Fruit fly (Drosophila melanogaster): ENCODE measurements around the gene alpha-Man-Ib.

alpha-Man-Ib gene

dm6 chr3R:29089662-29090007, 23.0 kb downstream of the alpha-Man-Ib start (continued):
- TF ChIP-seq Pdp1 (GFP tag; optimal IDR thresholded peaks at IDR 0.05) = peak in 1 of 2 experiments; percentile 4
- TF ChIP-seq CkIIα-i1 (GFP tag; IDR thresholded peaks at IDR 0.05) = no peak
- TF ChIP-seq CG12744 (GFP tag; optimal IDR thresholded peaks at IDR 0.05) = no peak
- no peak for TF ChIP-seq lov (optimal IDR thresholded peaks at IDR 0.05)
- no peak for TF ChIP-seq lov (GFP tag; IDR thresholded peaks at IDR 0.05)
- no peak for TF ChIP-seq ci (GFP tag; IDR thresholded peaks at IDR 0.05)
- no peak for TF ChIP-seq mam (GFP tag; optimal IDR thresholded peaks at IDR 0.05)
- no peak for TF ChIP-seq slp2 (GFP tag; optimal IDR thresholded peaks at IDR 0.05)
- TF ChIP-seq nau (GFP tag; optimal IDR thresholded peaks at IDR 0.05) = peak; percentile 62
- TF ChIP-seq HLH4C (GFP tag; IDR thresholded peaks at IDR 0.05; ENCODE audit: partially characterized antibody) = no peak
- TF ChIP-seq tin (GFP tag; optimal IDR thresholded peaks at IDR 0.05) = peak; percentile 55
- TF ChIP-seq CG33557 (GFP tag; optimal IDR thresholded peaks at IDR 0.05) = no peak
- no peak for TF ChIP-seq cg (GFP tag; optimal IDR thresholded peaks at IDR 0.05)
- peak; percentile 75 for TF ChIP-seq CG18599 (GFP tag; optimal IDR thresholded peaks at IDR 0.05)
- TF ChIP-seq ase (GFP tag; IDR thresholded peaks at IDR 0.05) = no peak
- TF ChIP-seq Med (GFP tag) = peak; percentile 85
- no peak for TF ChIP-seq CG11723 (GFP tag; optimal IDR thresholded peaks at IDR 0.05)
- TF ChIP-seq CG10321 (GFP tag; IDR thresholded peaks at IDR 0.05) = no peak
- no peak for TF ChIP-seq CTCF (GFP tag; optimal IDR thresholded peaks at IDR 0.05)
- TF ChIP-seq fd102C (GFP tag; optimal IDR thresholded peaks at IDR 0.05) = no peak
- no peak for TF ChIP-seq bigmax (GFP tag; optimal IDR thresholded peaks at IDR 0.05)
- TF ChIP-seq gro (GFP tag; optimal IDR thresholded peaks at IDR 0.05) = no peak
- TF ChIP-seq crol (GFP tag; IDR thresholded peaks at IDR 0.05) = no peak
- peak; percentile 62 for TF ChIP-seq CG13296 (GFP tag; optimal IDR thresholded peaks at IDR 0.05)
- peak; percentile 77 for TF ChIP-seq dmrt99B (tag; optimal IDR thresholded peaks at IDR 0.05)
- TF ChIP-seq otp (GFP tag; IDR thresholded peaks at IDR 0.05) = no peak
- TF ChIP-seq ewg (GFP tag; optimal IDR thresholded peaks at IDR 0.05) = no peak
- TF ChIP-seq CG31365 (tag; optimal IDR thresholded peaks at IDR 0.05) = no peak
- no peak for TF ChIP-seq CG7963 (GFP tag; IDR thresholded peaks at IDR 0.05; ENCODE audit: partially characterized antibody)
- TF ChIP-seq CG43689 (GFP tag; IDR thresholded peaks at IDR 0.05) = no peak
- TF ChIP-seq Hey (tag; optimal IDR thresholded peaks at IDR 0.05) = no peak
- peak; percentile 45 for TF ChIP-seq Nf-YC (tag; optimal IDR thresholded peaks at IDR 0.05)
- no peak for TF ChIP-seq Doc3 (GFP tag; IDR thresholded peaks at IDR 0.05; ENCODE audit: partially characterized antibody)
- TF ChIP-seq Mad (GFP tag; optimal IDR thresholded peaks at IDR 0.05) = no peak
- TF ChIP-seq seq (GFP tag; IDR thresholded peaks at IDR 0.05) = no peak
- TF ChIP-seq eyg (GFP tag; optimal IDR thresholded peaks at IDR 0.05) = peak; percentile 39
- TF ChIP-seq luna (GFP tag; optimal IDR thresholded peaks at IDR 0.05) = no peak
- peak; percentile 50 for TF ChIP-seq CG6854 (GFP tag; optimal IDR thresholded peaks at IDR 0.05)
- no peak for TF ChIP-seq amos (GFP tag; IDR thresholded peaks at IDR 0.05; ENCODE audit: partially characterized antibody)
- TF ChIP-seq CG15601 (tag; optimal IDR thresholded peaks at IDR 0.05) = no peak
- TF ChIP-seq her (GFP tag; optimal IDR thresholded peaks at IDR 0.05) = no peak
- TF ChIP-seq slbo (GFP tag; IDR thresholded peaks at IDR 0.05) = no peak
- no peak for TF ChIP-seq CG2889 (GFP tag; IDR thresholded peaks at IDR 0.05)
- peak; percentile 41 for TF ChIP-seq Sox100B (GFP tag; optimal IDR thresholded peaks at IDR 0.05)
- TF ChIP-seq NK7.1 (GFP tag; optimal IDR thresholded peaks at IDR 0.05) = no peak
- no peak for TF ChIP-seq usp (GFP tag; optimal IDR thresholded peaks at IDR 0.05)
- no peak for TF ChIP-seq unc-4 (GFP tag; IDR thresholded peaks at IDR 0.05; ENCODE audit: partially characterized antibody)
- TF ChIP-seq CG14014 (GFP tag; IDR thresholded peaks at IDR 0.05) = no peak
- TF ChIP-seq CG8944 (GFP tag; optimal IDR thresholded peaks at IDR 0.05) = peak; percentile 35
- TF ChIP-seq ttk (GFP tag; IDR thresholded peaks at IDR 0.05) = no peak
- peak; percentile 0 for TF ChIP-seq pum (GFP tag; optimal IDR thresholded peaks at IDR 0.05)
- no peak for TF ChIP-seq dmrt11E (tag; optimal IDR thresholded peaks at IDR 0.05)
- peak; percentile 27 for TF ChIP-seq D19B (GFP tag; optimal IDR thresholded peaks at IDR 0.05)
